Worm (Caenorhabditis elegans): ENCODE results near the gene his-4.

DNA sequence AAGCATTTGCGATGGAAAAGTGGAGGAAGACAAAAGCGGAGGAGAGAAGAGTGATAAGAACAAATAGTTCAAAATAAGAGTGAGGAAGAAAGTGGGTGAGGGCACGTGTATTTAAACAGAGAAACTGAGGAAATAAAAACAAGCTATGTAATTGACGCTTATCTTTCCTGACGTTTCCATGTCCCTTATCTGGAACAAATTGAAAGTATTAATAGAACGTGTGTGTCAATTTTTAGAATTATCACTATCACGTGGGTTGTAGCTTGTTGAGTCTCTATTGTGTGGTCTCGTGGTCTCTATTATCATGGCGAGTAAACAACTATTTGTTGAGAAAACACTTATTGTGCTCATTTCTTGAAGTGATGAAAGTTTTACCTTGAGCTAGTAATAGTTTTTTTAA, 5.5 kb upstream of the his-4 start, which contains the start of gene T10C6.15:
- no peak for TF ChIP-seq ets-7 (tag; optimal IDR thresholded peaks at IDR 0.05)
- TF ChIP-seq ama-1 (optimal IDR thresholded peaks at IDR 0.05): no peak
- TF ChIP-seq flt-1 (GFP tag; IDR thresholded peaks at IDR 0.05): no peak
- no peak for TF ChIP-seq ceh-13 (GFP tag; optimal IDR thresholded peaks at IDR 0.05)
